Fruit fly (Drosophila melanogaster) whole organism, embryonic: ENCODE measurements around the gene CG43694.

Experiments
- ATbp ChIP-seq: fragments of 200-800 bp; sonication (Bioruptor generic); optimal IDR thresholded peaks from 2 replicates; lab custom pipeline; 2017; ENCODE audit warnings: missing biosample characterization, mild to moderate bottlenecking, missing genetic modification characterization, missing genetic modification reagents
- Abd-B ChIP-seq: fragments of 200-800 bp; sonication (Bioruptor generic); optimal IDR thresholded peaks from 2 replicates; lab custom pipeline; 2018; ENCODE audit warnings: missing biosample characterization, mild to moderate bottlenecking, missing genetic modification characterization, moderate library complexity
- Aef1 ChIP-seq: fragments of 200-800 bp; sonication (Bioruptor generic); IDR thresholded peaks from 3 replicates; pipeline ENCODE4 v1.3.6; 2022; ENCODE audit warnings: missing biosample characterization, missing genetic modification characterization
- Awh ChIP-seq: fragments of 200-800 bp; sonication (Bioruptor generic); IDR thresholded peaks from 2 replicates; pipeline ENCODE4, ENCODE4 v1.3.6; 2022; ENCODE audit warnings: missing biosample characterization, missing genetic modification characterization
- CG10267 ChIP-seq: fragments of 200-800 bp; sonication (Bioruptor generic); optimal IDR thresholded peaks from 2 replicates; lab custom pipeline; 2018; ENCODE audit warnings: missing biosample characterization, mild to moderate bottlenecking, missing genetic modification characterization, moderate library complexity
- CG10462 ChIP-seq: fragments of 200-800 bp; sonication (Bioruptor generic); optimal IDR thresholded peaks from 2 replicates; lab custom pipeline; 2016; ENCODE audit warnings: missing biosample characterization, missing genetic modification characterization
- CG10565 ChIP-seq: fragments of 200-800 bp; sonication (Bioruptor generic); optimal IDR thresholded peaks from 3 replicates; lab custom pipeline; 2016; ENCODE audit warnings: missing biosample characterization, mild to moderate bottlenecking, missing genetic modification characterization
- CG10654 ChIP-seq: fragments of 200-800 bp; sonication (Bioruptor generic); optimal IDR thresholded peaks from 2 replicates; lab custom pipeline; 2016; ENCODE audit warnings: missing biosample characterization, missing genetic modification characterization
- CG11504 ChIP-seq: fragments of 200-800 bp; sonication (Bioruptor generic); optimal IDR thresholded peaks from 3 replicates; lab custom pipeline; 2019; ENCODE audit warnings: missing biosample characterization, mild to moderate bottlenecking, missing genetic modification characterization, moderate library complexity
- CG1233 ChIP-seq: fragments of 200-800 bp; sonication (Bioruptor generic); optimal IDR thresholded peaks from 4 replicates; lab custom pipeline; 2018; ENCODE audit warnings: missing biosample characterization, mild to moderate bottlenecking, missing genetic modification characterization
- CG12391 ChIP-seq: fragments of 200-800 bp; sonication (Bioruptor generic); optimal IDR thresholded peaks from 3 replicates; lab custom pipeline; 2018; ENCODE audit warnings: missing biosample characterization, mild to moderate bottlenecking, missing genetic modification characterization, moderate library complexity
- CG12659 ChIP-seq: fragments of 200-800 bp; sonication (Bioruptor generic); optimal IDR thresholded peaks from 3 replicates; lab custom pipeline; 2017; ENCODE audit warnings: mild to moderate bottlenecking, missing biosample characterization, missing genetic modification reagents, missing genetic modification characterization
- CG14441 ChIP-seq: fragments of 200-800 bp; sonication (Bioruptor generic); IDR thresholded peaks from 2 replicates; pipeline ENCODE4 v1.3.6; 2022; ENCODE audit warnings: missing biosample characterization, missing genetic modification characterization
- CG15601 ChIP-seq: fragments of 200-800 bp; sonication (Bioruptor generic); optimal IDR thresholded peaks from 3 replicates; lab custom pipeline; 2019; ENCODE audit warnings: missing biosample characterization, mild to moderate bottlenecking, missing genetic modification characterization, moderate library complexity
- CG17829 ChIP-seq: fragments of 200-800 bp; optimal IDR thresholded peaks from 2 replicates; lab custom pipeline; 2019; ENCODE audit warnings: missing biosample characterization, mild to moderate bottlenecking, missing genetic modification characterization, moderate library complexity
- CG17912 ChIP-seq: fragments of 200-800 bp; sonication (Bioruptor generic); optimal IDR thresholded peaks from 2 replicates; lab custom pipeline; 2018; ENCODE audit warnings: missing biosample characterization, mild to moderate bottlenecking, missing genetic modification characterization
- CG2875 ChIP-seq: fragments of 200-800 bp; sonication (Bioruptor generic); optimal IDR thresholded peaks from 2 replicates; lab custom pipeline; 2017; ENCODE audit warnings: missing biosample characterization, mild to moderate bottlenecking, missing genetic modification characterization, missing genetic modification reagents
- CG30431 ChIP-seq: fragments of 200-800 bp; sonication (Bioruptor generic); optimal IDR thresholded peaks from 2 replicates; lab custom pipeline; 2017; ENCODE audit warnings: missing biosample characterization, missing genetic modification characterization
- CG31441 ChIP-seq: fragments of 200-800 bp; sonication (Bioruptor generic); IDR thresholded peaks from 2 replicates; pipeline ENCODE4 v1.3.6; 2022; ENCODE audit warnings: missing biosample characterization, missing genetic modification characterization
- CG43689 ChIP-seq: fragments of 200-800 bp; sonication (Bioruptor generic); IDR thresholded peaks from 2 replicates; pipeline ENCODE4 v1.3.6; 2022; ENCODE audit warnings: missing biosample characterization, missing genetic modification characterization
- CG5180 ChIP-seq: fragments of 200-800 bp; sonication (Bioruptor generic); optimal IDR thresholded peaks from 3 replicates; lab custom pipeline; 2017; ENCODE audit warnings: missing biosample characterization, missing genetic modification characterization, mild to moderate bottlenecking, moderate library complexity, missing genetic modification reagents
- CG6254 ChIP-seq: fragments of 200-800 bp; sonication (Bioruptor generic); optimal IDR thresholded peaks from 3 replicates; lab custom pipeline; 2017; ENCODE audit warnings: mild to moderate bottlenecking, missing biosample characterization, missing genetic modification reagents, missing genetic modification characterization
- CG8944 ChIP-seq: fragments of 200-800 bp; sonication (Bioruptor generic); optimal IDR thresholded peaks from 3 replicates; lab custom pipeline; 2016; ENCODE audit warnings: missing biosample characterization, missing genetic modification characterization
- CTCF ChIP-seq: fragments of 200-800 bp; sonication (Bioruptor generic); optimal IDR thresholded peaks from 2 replicates; lab custom pipeline; 2017; ENCODE audit warnings: missing biosample characterization, mild to moderate bottlenecking, missing genetic modification characterization, moderate library complexity
- Chrac-16 ChIP-seq: fragments of 200-800 bp; sonication (Bioruptor generic); optimal IDR thresholded peaks from 3 replicates; lab custom pipeline; 2016; ENCODE audit warnings: missing biosample characterization, missing genetic modification characterization
- Dref ChIP-seq: fragments of 200-800 bp; sonication (Bioruptor generic); IDR thresholded peaks from 2 replicates; pipeline ENCODE4 v1.3.6; 2022; ENCODE audit warnings: missing biosample characterization, missing genetic modification characterization
- E2f2 ChIP-seq: fragments of 200-800 bp; sonication (Bioruptor generic); IDR thresholded peaks from 2 replicates; pipeline ENCODE4 v1.3.6; 2022; ENCODE audit warnings: missing biosample characterization, missing genetic modification characterization
- Eip74EF ChIP-seq, 2 experiments: fragments of 200-800 bp in 1 of 2; fragments of >200 bp in 1 of 2; sonication (Bioruptor generic) in 1 of 2; optimal IDR thresholded peaks; 2 replicates each; lab custom pipeline; 2017 to 2019; ENCODE audit warnings: missing biosample characterization in 2 of 2, missing genetic modification characterization in 2 of 2, mild to moderate bottlenecking in 1 of 2, moderate library complexity in 1 of 2
- Hand ChIP-seq: fragments of 200-800 bp; sonication (Bioruptor generic); optimal IDR thresholded peaks from 2 replicates; lab custom pipeline; 2017; ENCODE audit warnings: mild to moderate bottlenecking, missing biosample characterization, missing genetic modification reagents, missing genetic modification characterization
- Hr51 ChIP-seq, 2 experiments: fragments of 200-800 bp; sonication (Bioruptor generic); optimal IDR thresholded peaks; 2 replicates in 1 of 2; 3 replicates in 1 of 2; lab custom pipeline; 2016 to 2018; ENCODE audit warnings: missing biosample characterization in 2 of 2, missing genetic modification characterization in 2 of 2, mild to moderate bottlenecking in 1 of 2, moderate library complexity in 1 of 2
- Mad ChIP-seq: fragments of 200-800 bp; sonication (Bioruptor generic); optimal IDR thresholded peaks from 2 replicates; lab custom pipeline; 2016; ENCODE audit warnings: missing biosample characterization, missing genetic modification characterization
- Nf-YB ChIP-seq: fragments of 200-800 bp; sonication (Bioruptor generic); optimal IDR thresholded peaks from 3 replicates; lab custom pipeline; 2019; ENCODE audit warnings: missing biosample characterization, mild to moderate bottlenecking, missing genetic modification characterization, moderate library complexity
- Ravus ChIP-seq: fragments of 200-800 bp; sonication (Bioruptor generic); IDR thresholded peaks from 2 replicates; pipeline ENCODE4 v1.3.6; 2022; ENCODE audit warnings: missing biosample characterization, missing genetic modification characterization
- Scr ChIP-seq: fragments of 200-800 bp; sonication (Bioruptor generic); IDR thresholded peaks from 2 replicates; pipeline ENCODE4 v1.3.6; 2022; ENCODE audit warnings: missing biosample characterization, missing genetic modification characterization; ENCODE audit not compliant: partially characterized antibody
- Sox100B ChIP-seq: fragments of 200-800 bp; sonication (Bioruptor generic); optimal IDR thresholded peaks from 3 replicates; lab custom pipeline; 2018; ENCODE audit warnings: missing biosample characterization, mild to moderate bottlenecking, missing genetic modification characterization
- cato ChIP-seq: fragments of 200-800 bp; sonication (Bioruptor generic); optimal IDR thresholded peaks from 2 replicates; lab custom pipeline; 2016; ENCODE audit warnings: missing biosample characterization, missing genetic modification characterization, borderline replicate concordance
- caup ChIP-seq: fragments of 200-800 bp; sonication (Bioruptor generic); optimal IDR thresholded peaks from 3 replicates; lab custom pipeline; 2017; ENCODE audit warnings: missing biosample characterization, mild to moderate bottlenecking, missing genetic modification characterization, moderate library complexity; ENCODE audit not compliant: severe bottlenecking
- chif ChIP-seq, 2 experiments: fragments of 200-800 bp; sonication (Bioruptor generic); optimal IDR thresholded peaks; 3 replicates each; lab custom pipeline; 2016; ENCODE audit warnings: missing biosample characterization in 2 of 2, missing genetic modification characterization in 2 of 2
- crp ChIP-seq, 2 experiments: fragments of 200-800 bp; sonication (Bioruptor generic); optimal IDR thresholded peaks; 2 replicates in 1 of 2; 3 replicates in 1 of 2; lab custom pipeline; 2017; ENCODE audit warnings: missing biosample characterization in 2 of 2, missing genetic modification characterization in 2 of 2, mild to moderate bottlenecking in 1 of 2, moderate library complexity in 1 of 2
- dimm ChIP-seq: fragments of 200-800 bp; sonication (Bioruptor generic); IDR thresholded peaks from 2 replicates; pipeline ENCODE4 v1.3.6; 2022; ENCODE audit warnings: missing biosample characterization, missing genetic modification characterization
- eve ChIP-seq, 2 experiments: fragments of >200 bp; optimal IDR thresholded peaks; 2 replicates each; lab custom pipeline; 2017; ENCODE audit warnings: missing biosample characterization in 2 of 2, missing genetic modification characterization in 2 of 2
- ham ChIP-seq: fragments of 200-800 bp; sonication (Bioruptor generic); IDR thresholded peaks from 2 replicates; pipeline ENCODE4 v1.3.6; 2022; ENCODE audit warnings: missing biosample characterization, missing genetic modification characterization
- oc ChIP-seq: fragments of 200-800 bp; sonication (Bioruptor generic); optimal IDR thresholded peaks from 2 replicates; lab custom pipeline; 2018; ENCODE audit warnings: missing biosample characterization, mild to moderate bottlenecking, missing genetic modification characterization, moderate library complexity
- pan ChIP-seq, 4 experiments: fragments of >200 bp in 3 of 4; fragments of 200-800 bp in 1 of 4; sonication (Bioruptor generic) in 1 of 4; optimal IDR thresholded peaks in 3 of 4; IDR thresholded peaks in 1 of 4; 2 replicates each; pipeline versions ENCODE4 v1.3.6 to Lab custom; 2017 to 2022; ENCODE audit warnings: missing biosample characterization in 2 of 4, missing genetic modification characterization in 2 of 4, mixed read lengths in 1 of 4
- sqz ChIP-seq: fragments of 200-800 bp; sonication (Bioruptor generic); optimal IDR thresholded peaks from 3 replicates; lab custom pipeline; 2018; ENCODE audit warnings: missing biosample characterization, mild to moderate bottlenecking, missing genetic modification characterization
- tap ChIP-seq: fragments of 200-800 bp; optimal IDR thresholded peaks from 3 replicates; lab custom pipeline; 2019; ENCODE audit warnings: missing biosample characterization, mild to moderate bottlenecking, missing genetic modification characterization, moderate library complexity
- unc-4 ChIP-seq: fragments of 200-800 bp; sonication (Bioruptor generic); IDR thresholded peaks from 2 replicates; pipeline ENCODE4 v1.3.6; 2022; ENCODE audit warnings: missing biosample characterization, missing genetic modification characterization; ENCODE audit not compliant: partially characterized antibody
- vvl ChIP-seq: fragments of 200-800 bp; sonication (Bioruptor generic); IDR thresholded peaks from 2 replicates; pipeline ENCODE4 v1.3.6; 2022; ENCODE audit warnings: missing biosample characterization, missing genetic modification characterization
- zfh1 ChIP-seq: fragments of 200-800 bp; sonication (Bioruptor generic); IDR thresholded peaks from 3 replicates; pipeline ENCODE4 v1.3.6; 2022; ENCODE audit warnings: missing biosample characterization, missing genetic modification characterization

CG43694 gene

DNA sequence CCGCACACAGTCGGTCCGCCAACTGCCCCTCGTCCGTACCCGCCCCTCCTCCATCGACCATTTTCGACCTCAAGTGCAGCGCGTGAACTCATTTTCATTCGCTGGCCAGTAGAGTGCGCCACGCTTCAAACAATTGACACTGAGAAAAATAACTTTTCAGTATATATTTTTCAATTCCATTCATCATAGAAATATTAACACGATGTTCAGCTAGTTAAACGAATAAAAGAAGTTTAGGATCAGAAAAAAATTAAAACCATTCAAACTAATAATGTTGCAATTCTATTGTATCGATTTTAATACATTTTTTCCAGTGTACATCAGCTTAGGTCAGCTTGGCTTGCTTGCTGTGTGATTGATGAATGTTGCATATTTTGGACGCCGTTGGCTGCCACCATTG lies 38.9 kb downstream of the CG43694 start (continued):
- TF ChIP-seq ATbp (GFP tag; lab: Kevin White, UChicago) (peak; percentile 58), CG8944 (peak; percentile 15), unc-4 (GFP tag; lab: Robert Waterston, UW) (no peak), ham (GFP tag; lab: Robert Waterston, UW) (no peak), CG30431 (GFP tag; lab: Kevin White, UChicago) (peak; percentile 2), CG6254 (GFP tag; lab: Kevin White, UChicago) (peak; percentile 28), cato (GFP tag; lab: Kevin White, UChicago) (peak; percentile 35), caup (no peak), CG12659 (GFP tag; lab: Kevin White, UChicago) (no peak), Aef1 (GFP tag; lab: Robert Waterston, UW) (no peak), Mad (GFP tag; lab: Kevin White, UChicago) (no peak), CG11504 (tag; lab: Kevin White, UChicago) (peak; percentile 76), CG31441 (GFP tag; lab: Robert Waterston, UW) (peak; percentile 46), chif (GFP tag; optimal IDR thresholded peaks at IDR 0.05; lab: Kevin White, UChicago) (peak in 1 of 2 experiments; percentile 50), CG12391 (tag; lab: Kevin White, UChicago) (peak; percentile 54), Hand (GFP tag; lab: Kevin White, UChicago) (no peak), CG10654 (GFP tag; lab: Kevin White, UChicago) (peak; percentile 0), Eip74EF (GFP tag; optimal IDR thresholded peaks at IDR 0.05; lab: Kevin White, UChicago) (peak in 1 of 2 experiments; percentile 39), eve (GFP tag; optimal IDR thresholded peaks at IDR 0.05; lab: Kevin White, UChicago) (peak in 1 of 2 experiments; percentile 64), CG17912 (GFP tag; lab: Kevin White, UChicago) (no peak), crp (GFP tag; optimal IDR thresholded peaks at IDR 0.05; lab: Kevin White, UChicago) (no peak), CG10565 (GFP tag; lab: Kevin White, UChicago) (no peak), Chrac-16 (GFP tag; lab: Kevin White, UChicago) (peak; percentile 41), Ravus (GFP tag; lab: Robert Waterston, UW) (no peak), Nf-YB (peak; percentile 5), tap (tag; lab: Kevin White, UChicago) (peak; percentile 48), Sox100B (peak; percentile 42), zfh1 (GFP tag; lab: Robert Waterston, UW) (peak; percentile 17; the same call in 1 of the 3 replicates), Dref (GFP tag; lab: Robert Waterston, UW) (no peak), CG10462 (GFP tag; lab: Kevin White, UChicago) (no peak), pan (optimal IDR thresholded peaks at IDR 0.05; lab: Kevin White, UChicago) (no peak), pan (GFP tag; optimal IDR thresholded peaks at IDR 0.05 in 1 of 2, IDR thresholded peaks at IDR 0.05 in 1 of 2) (peak in 1 of 2 experiments; percentile 13), CG2875 (GFP tag; lab: Kevin White, UChicago) (peak; percentile 44), CG10267 (tag; lab: Kevin White, UChicago) (peak; percentile 44), CTCF (GFP tag; lab: Kevin White, UChicago) (peak; percentile 68), Hr51 (GFP tag; optimal IDR thresholded peaks at IDR 0.05; lab: Kevin White, UChicago) (peak in 1 of 2 experiments; percentile 73), vvl (GFP tag; lab: Robert Waterston, UW) (peak; percentile 51; the same call in 1 of the 2 replicates), Scr (GFP tag; lab: Robert Waterston, UW) (no peak), E2f2 (GFP tag; lab: Robert Waterston, UW) (peak; percentile 29; the same call in 1 of the 2 replicates), oc (tag; lab: Kevin White, UChicago) (peak; percentile 73), CG17829 (tag; lab: Kevin White, UChicago) (peak; percentile 8), CG5180 (GFP tag; lab: Kevin White, UChicago) (peak; percentile 7), CG1233 (GFP tag; lab: Kevin White, UChicago) (peak; percentile 32), Awh (GFP tag; lab: Robert Waterston, UW) (peak; percentile 36; the same call in 1 of the 2 replicates), CG43689 (GFP tag; lab: Robert Waterston, UW) (no peak), CG15601 (no peak), CG14441 (0 out of 2 replicates have a peak, but pooled peaks have one; percentile 36), dimm (GFP tag; lab: Robert Waterston, UW) (0 out of 2 replicates have a peak, but pooled peaks have one; percentile 7), sqz (GFP tag; lab: Kevin White, UChicago) (no peak), Abd-B (GFP tag; lab: Kevin White, UChicago) (peak; percentile 6)
